Worm (Caenorhabditis elegans): ENCODE results near the gene Y62H9A.3.
A peak's percentile ranks its signal among the peaks of the same experiment; 100 is the strongest.

Gene Y62H9A.3

ce11 chrX:11910046-11910445 lies 30.3 kb upstream of the Y62H9A.3 start, which contains the start of gene Y62H9A.15:
Gene Y62H9A.15, minus strand, starts transcription at chrX:11910145.
- TF ChIP-seq B0261.1 (tag; optimal IDR thresholded peaks at IDR 0.05) (no peak), nhr-27 (tag; optimal IDR thresholded peaks at IDR 0.05) (no peak), bed-2 (GFP tag; IDR thresholded peaks at IDR 0.05) (no peak), lin-35 (GFP tag; optimal IDR thresholded peaks at IDR 0.05) (no peak), pha-4 (tag; optimal IDR thresholded peaks at IDR 0.05) (no peak), B0336.3 (GFP tag; IDR thresholded peaks at IDR 0.05) (no peak), nhr-80 (tag; optimal IDR thresholded peaks at IDR 0.05) (peak; percentile 15)

ce11 chrX:11909168-11909567 lies 29.4 kb upstream of the Y62H9A.3 start:
- TF ChIP-seq F10E7.11 (tag; optimal IDR thresholded peaks at IDR 0.05) = no peak
- TF ChIP-seq nhr-80 (tag; optimal IDR thresholded peaks at IDR 0.05) = peak; percentile 66
- TF ChIP-seq ets-4 (GFP tag; optimal IDR thresholded peaks at IDR 0.05) = peak; percentile 35
- TF ChIP-seq ztf-22 (GFP tag; optimal IDR thresholded peaks at IDR 0.05) = no peak
- TF ChIP-seq Y53G8AR.9 (GFP tag; conservative IDR thresholded peaks at IDR 0.05) = no peak

- TF ChIP-seq die-1 (tag; optimal IDR thresholded peaks at IDR 0.05) = no peak
- no peak for TF ChIP-seq snpc-1.1 (tag; optimal IDR thresholded peaks at IDR 0.05; ENCODE audit: insufficient read depth)
- TF ChIP-seq B0261.1 (tag; optimal IDR thresholded peaks at IDR 0.05) = no peak
- TF ChIP-seq ets-4 (GFP tag; optimal IDR thresholded peaks at IDR 0.05) = no peak
- TF ChIP-seq gei-17 (GFP tag; optimal IDR thresholded peaks at IDR 0.05) = no peak
- no peak for TF ChIP-seq F49E8.2 (tag; optimal IDR thresholded peaks at IDR 0.05; ENCODE audit: insufficient read depth)
- TF ChIP-seq lir-1 (GFP tag; conservative IDR thresholded peaks at IDR 0.05) = no peak
- no peak for TF ChIP-seq lin-54 (GFP tag; optimal IDR thresholded peaks at IDR 0.05)
These were observed 28.5 kb upstream of the Y62H9A.3 start for ce11 chrX:11908226-11908625.

- TF ChIP-seq D2030.7 (GFP tag; IDR thresholded peaks at IDR 0.05) (no peak), nhr-27 (tag; optimal IDR thresholded peaks at IDR 0.05) (no peak), F22D6.2 (tag; optimal IDR thresholded peaks at IDR 0.05) (no peak), tlf-1 (GFP tag; optimal IDR thresholded peaks at IDR 0.05) (no peak), somi-1 (GFP tag; optimal IDR thresholded peaks at IDR 0.05) (no peak), snpc-1.3 (tag; optimal IDR thresholded peaks at IDR 0.05; ENCODE audit: insufficient read depth) (no peak), lsl-1 (GFP tag; optimal IDR thresholded peaks at IDR 0.05) (no peak), let-607 (tag; optimal IDR thresholded peaks at IDR 0.05) (no peak)
These were observed 27.5 kb upstream of the Y62H9A.3 start, which contains the start of gene Y62H9A.11 for ce11 chrX:11907263-11907662. Gene Y62H9A.11, minus strand, starts transcription at chrX:11907363.

ce11 chrX:11906626-11907025 lies 26.9 kb upstream of the Y62H9A.3 start:
- TF ChIP-seq ceh-27 (GFP tag; optimal IDR thresholded peaks at IDR 0.05) (no peak), nhr-179 (tag; optimal IDR thresholded peaks at IDR 0.05) (no peak), Y53F4B.3 (GFP tag; IDR thresholded peaks at IDR 0.05) (no peak), zim-3 (tag; optimal IDR thresholded peaks at IDR 0.05) (no peak), ama-1 (optimal IDR thresholded peaks at IDR 0.05) (no peak), ama-1 (GFP tag; optimal IDR thresholded peaks at IDR 0.05) (no peak), hlh-12 (tag; optimal IDR thresholded peaks at IDR 0.05) (no peak)

All from whole organism, young adult.